Worm (Caenorhabditis elegans): Measurements from ENCODE around the gene ZC412.10.

The ZC412.10 gene

DNA sequence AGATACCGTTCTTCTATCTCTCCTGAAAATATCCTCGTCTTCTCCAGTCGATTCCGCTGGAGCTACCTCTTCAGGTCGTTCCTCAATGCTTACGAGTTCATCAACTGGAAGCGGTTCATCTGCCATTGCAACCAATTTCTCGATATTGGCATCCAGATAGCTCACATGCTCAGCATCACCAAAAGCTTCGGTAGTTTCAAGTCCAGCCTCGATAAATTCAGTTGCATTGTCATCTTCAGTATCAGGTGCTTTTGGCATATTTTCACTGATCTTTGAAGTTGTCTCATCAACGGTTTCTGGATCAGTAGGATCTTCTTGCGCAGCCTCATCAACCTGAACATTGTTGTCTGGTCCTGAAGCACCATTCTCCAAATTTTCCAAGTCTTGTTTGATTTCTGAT is 35.0 kb downstream of the ZC412.10 start:
- TF ChIP-seq sem-2 (GFP tag; optimal IDR thresholded peaks at IDR 0.05) (no peak), unc-39 (tag; optimal IDR thresholded peaks at IDR 0.05) (no peak), bed-3 (GFP tag; optimal IDR thresholded peaks at IDR 0.05) (no peak), mls-2 (tag; optimal IDR thresholded peaks at IDR 0.05) (no peak), hlh-1 (tag; optimal IDR thresholded peaks at IDR 0.05) (no peak)

DNA sequence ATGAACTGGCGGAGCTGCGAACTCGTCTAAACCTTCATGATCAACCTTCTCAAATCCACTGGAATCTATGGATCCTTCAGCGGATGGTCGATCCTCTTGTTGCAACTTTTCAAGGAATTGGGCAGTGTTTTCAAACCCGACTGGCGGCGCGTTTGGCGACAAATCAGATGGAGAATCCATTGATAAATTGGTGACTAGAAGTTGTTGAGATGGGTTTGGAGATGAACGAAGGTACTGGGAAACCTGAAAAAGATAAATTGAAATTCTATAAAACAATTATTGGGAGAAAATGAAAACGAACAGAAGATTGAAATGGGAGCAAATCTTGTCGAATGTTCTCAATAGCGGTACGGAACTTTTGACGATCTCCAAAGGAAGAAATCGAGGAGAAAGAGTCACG is 38.5 kb downstream of the ZC412.10 start:
- TF ChIP-seq nhr-28 (tag; optimal IDR thresholded peaks at IDR 0.05) (no peak), sptf-1 (tag; optimal IDR thresholded peaks at IDR 0.05) (no peak), ceh-39 (tag; optimal IDR thresholded peaks at IDR 0.05) (no peak), tbx-8 (GFP tag; optimal IDR thresholded peaks at IDR 0.05) (no peak), mab-5 (tag; optimal IDR thresholded peaks at IDR 0.05) (no peak), flh-1 (GFP tag; optimal IDR thresholded peaks at IDR 0.05) (no peak), elt-1 (tag; optimal IDR thresholded peaks at IDR 0.05; ENCODE audit: borderline replicate concordance, insufficient read depth) (no peak), ceh-83 (GFP tag; optimal IDR thresholded peaks at IDR 0.05) (no peak), nhr-2 (tag; optimal IDR thresholded peaks at IDR 0.05) (no peak), ceh-43 (GFP tag; optimal IDR thresholded peaks at IDR 0.05) (no peak), lsy-2 (tag; optimal IDR thresholded peaks at IDR 0.05) (no peak), lin-13 (tag; optimal IDR thresholded peaks at IDR 0.05) (no peak), drap-1 (GFP tag; optimal IDR thresholded peaks at IDR 0.05) (no peak)

DNA sequence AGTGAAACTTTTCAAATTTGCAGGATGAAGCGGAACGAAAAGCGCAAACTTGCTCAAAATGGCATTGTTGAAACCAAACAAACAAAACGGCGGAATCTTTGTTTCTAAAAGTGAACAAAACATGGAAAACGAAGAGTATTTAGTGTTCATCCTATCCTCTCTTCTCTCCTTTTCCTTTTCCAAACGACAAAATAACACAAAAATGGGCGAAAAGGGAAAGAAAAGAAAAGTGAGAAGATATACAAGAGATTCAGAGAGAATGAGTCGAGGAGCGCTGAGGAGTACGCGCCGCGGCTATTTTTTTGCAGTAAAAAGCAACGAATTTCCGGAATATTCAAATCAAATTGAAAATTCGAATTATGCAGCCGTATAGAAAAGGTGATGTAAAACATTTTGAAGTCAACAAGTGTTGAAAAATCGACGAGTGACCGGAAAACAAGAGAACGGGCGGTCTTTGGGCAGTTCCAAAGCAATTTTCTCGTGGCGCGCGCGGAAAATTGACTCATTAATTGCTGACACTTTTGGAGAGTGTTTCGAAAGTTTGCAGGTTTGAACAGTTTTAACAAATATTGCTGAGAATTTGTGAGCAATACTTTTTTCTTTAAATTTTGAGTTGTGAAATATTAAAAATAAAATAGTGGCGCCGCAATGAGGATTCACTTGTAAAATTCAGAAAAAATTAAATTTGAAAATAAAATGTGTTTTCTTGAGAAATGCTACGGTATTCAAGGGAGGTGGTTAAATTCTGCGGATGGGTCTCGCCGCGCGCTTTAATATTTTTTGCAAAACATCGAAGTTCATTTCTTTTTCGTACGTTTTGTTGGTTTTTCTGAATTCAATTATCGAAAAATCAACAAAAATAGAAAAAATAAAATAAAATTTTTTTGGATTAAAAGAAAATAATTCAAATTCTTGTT is 41.3 kb downstream of the ZC412.10 start:
- TF ChIP-seq lin-32 (GFP tag; optimal IDR thresholded peaks at IDR 0.05): no peak
- TF ChIP-seq ces-1 (GFP tag; optimal IDR thresholded peaks at IDR 0.05): peak; percentile 39

DNA sequence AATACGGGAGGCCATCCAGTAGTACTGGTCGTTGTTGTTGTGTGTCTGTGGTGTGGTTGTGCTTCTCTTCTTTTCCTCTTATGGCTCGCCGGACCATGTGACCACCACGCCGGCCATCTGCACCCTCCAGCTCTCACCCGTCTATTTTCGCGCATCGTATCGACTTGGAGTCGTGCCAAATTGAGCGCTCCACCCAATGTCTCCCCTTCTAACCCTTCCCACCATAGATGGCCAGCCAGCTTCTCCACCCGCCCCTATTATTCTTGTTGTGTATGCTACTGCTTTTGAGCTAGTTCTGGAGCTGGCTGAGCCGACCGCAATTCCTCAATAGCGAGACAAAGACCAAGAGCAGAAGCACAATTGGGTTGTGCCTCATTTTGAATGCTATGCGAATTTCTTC is 43.4 kb downstream of the ZC412.10 start:
- TF ChIP-seq sem-2 (GFP tag; optimal IDR thresholded peaks at IDR 0.05) (no peak), zip-8 (tag; optimal IDR thresholded peaks at IDR 0.05) (no peak), mls-2 (tag; optimal IDR thresholded peaks at IDR 0.05) (peak; percentile 1), cnd-1 (tag; optimal IDR thresholded peaks at IDR 0.05) (peak; percentile 62), sptf-1 (tag; optimal IDR thresholded peaks at IDR 0.05) (peak; percentile 8), bed-3 (GFP tag; optimal IDR thresholded peaks at IDR 0.05) (no peak), flh-1 (GFP tag; optimal IDR thresholded peaks at IDR 0.05) (no peak), ceh-39 (tag; optimal IDR thresholded peaks at IDR 0.05) (no peak), ztf-11 (tag; optimal IDR thresholded peaks at IDR 0.05) (peak; percentile 17), nhr-28 (tag; optimal IDR thresholded peaks at IDR 0.05) (no peak), ceh-83 (GFP tag; optimal IDR thresholded peaks at IDR 0.05) (no peak), nhr-76 (tag; optimal IDR thresholded peaks at IDR 0.05) (no peak), hlh-1 (tag; optimal IDR thresholded peaks at IDR 0.05) (no peak), ceh-43 (GFP tag; optimal IDR thresholded peaks at IDR 0.05) (no peak), lin-32 (GFP tag; optimal IDR thresholded peaks at IDR 0.05) (peak; percentile 52), mab-5 (tag; optimal IDR thresholded peaks at IDR 0.05) (no peak), drap-1 (GFP tag; optimal IDR thresholded peaks at IDR 0.05) (peak; percentile 40), ces-1 (GFP tag; optimal IDR thresholded peaks at IDR 0.05) (peak; percentile 60), blmp-1 (tag; optimal IDR thresholded peaks at IDR 0.05) (no peak), ham-2 (GFP tag; optimal IDR thresholded peaks at IDR 0.05) (no peak), nhr-237 (tag; optimal IDR thresholded peaks at IDR 0.05) (no peak), M03D4.4 (tag; optimal IDR thresholded peaks at IDR 0.05) (no peak), unc-62 (GFP tag; optimal IDR thresholded peaks at IDR 0.05) (no peak), lsy-2 (tag; optimal IDR thresholded peaks at IDR 0.05) (no peak), elt-1 (tag; optimal IDR thresholded peaks at IDR 0.05; ENCODE audit: borderline replicate concordance, insufficient read depth) (no peak), unc-120 (tag; optimal IDR thresholded peaks at IDR 0.05; ENCODE audit: poor library complexity, severe bottlenecking) (peak; percentile 6), snpc-4 (tag; optimal IDR thresholded peaks at IDR 0.05) (no peak), unc-39 (tag; optimal IDR thresholded peaks at IDR 0.05) (no peak), lin-13 (tag; optimal IDR thresholded peaks at IDR 0.05) (no peak), pha-4 (tag; optimal IDR thresholded peaks at IDR 0.05) (no peak), elt-3 (tag; optimal IDR thresholded peaks at IDR 0.05) (no peak), tbx-8 (GFP tag; optimal IDR thresholded peaks at IDR 0.05) (no peak), mep-1 (tag; optimal IDR thresholded peaks at IDR 0.05) (peak; percentile 23), nhr-2 (tag; optimal IDR thresholded peaks at IDR 0.05) (no peak), nhr-12 (tag; optimal IDR thresholded peaks at IDR 0.05) (no peak)

Data from whole organism, mixed stage, embryonic.